Fruit fly (Drosophila melanogaster): ENCODE measurements around the gene tgy.
A peak's percentile ranks its signal among the peaks of the same experiment; 100 is the strongest.

- TF ChIP-seq Jra (GFP tag; optimal IDR thresholded peaks at IDR 0.05) (no peak), lola (GFP tag; optimal IDR thresholded peaks at IDR 0.05) (peak; percentile 3), Dif (GFP tag; optimal IDR thresholded peaks at IDR 0.05; ENCODE audit: partially characterized antibody) (no peak), Abd-B (GFP tag; optimal IDR thresholded peaks at IDR 0.05) (no peak), ey (GFP tag; optimal IDR thresholded peaks at IDR 0.05) (no peak), fru (GFP tag; optimal IDR thresholded peaks at IDR 0.05) (no peak), dl (GFP tag; optimal IDR thresholded peaks at IDR 0.05; ENCODE audit: insufficient read depth in 1 of 2, partially characterized antibody in 2 of 2) (no peak), Dfd (GFP tag; optimal IDR thresholded peaks at IDR 0.05) (no peak), psq (GFP tag; optimal IDR thresholded peaks at IDR 0.05) (no peak), Hr83 (GFP tag; optimal IDR thresholded peaks at IDR 0.05; ENCODE audit: poor library complexity, severe bottlenecking) (no peak)
These were observed 40.0 kb upstream of the tgy start, which contains the start of gene RhoGAP18B for dm6 chrX:19167032-19167568.
